Fruit fly (Drosophila melanogaster): Measurements from ENCODE around the gene by.

Gene by

DNA sequence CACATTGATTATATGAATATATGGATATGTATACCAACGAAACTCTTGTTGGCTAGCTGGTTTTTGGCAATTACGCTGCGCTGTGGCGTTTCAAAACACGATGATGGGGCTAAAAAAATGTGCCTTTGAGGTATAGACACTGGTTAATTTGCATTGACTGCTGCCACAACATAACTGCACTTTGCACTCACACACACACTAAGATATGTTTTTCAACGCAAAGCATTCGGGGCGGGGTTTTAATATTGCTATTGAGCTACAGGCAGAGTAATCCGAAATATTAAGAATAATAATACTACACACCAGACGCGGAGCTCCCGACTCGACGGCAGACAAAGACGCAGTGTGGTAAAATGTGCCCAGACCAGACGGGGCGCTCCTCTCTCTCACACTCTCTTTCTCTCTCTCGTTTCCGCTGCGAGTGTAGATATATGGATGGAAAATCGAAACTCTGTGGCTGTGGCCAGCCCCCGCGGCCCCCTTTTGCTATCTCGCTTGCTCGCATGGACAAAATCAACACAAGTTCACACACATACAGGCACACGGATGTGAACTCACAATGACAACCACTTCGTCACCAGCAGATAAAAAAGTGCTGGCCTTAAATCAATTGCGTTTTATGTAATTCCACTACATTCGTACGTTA, 18.3 kb upstream of the by start (continued):
- TF ChIP-seq BtbVII (GFP tag; optimal IDR thresholded peaks at IDR 0.05) (peak; percentile 69), MTF-1 (GFP tag; optimal IDR thresholded peaks at IDR 0.05; ENCODE audit: borderline replicate concordance) (peak; percentile 79), esg (GFP tag; conservative IDR thresholded peaks at IDR 0.05) (no peak), gcm (GFP tag; optimal IDR thresholded peaks at IDR 0.05) (peak; percentile 68), al (GFP tag; IDR thresholded peaks at IDR 0.05) (no peak), Deaf1 (tag; optimal IDR thresholded peaks at IDR 0.05) (peak; percentile 49), CG8089 (GFP tag; optimal IDR thresholded peaks at IDR 0.05) (peak; percentile 32), CTCF (GFP tag; optimal IDR thresholded peaks at IDR 0.05) (peak; percentile 13), Xrp1 (GFP tag; IDR thresholded peaks at IDR 0.05) (no peak), CG13624 (GFP tag; optimal IDR thresholded peaks at IDR 0.05) (peak; percentile 74), Antp (GFP tag; optimal IDR thresholded peaks at IDR 0.05) (peak; percentile 13), tx (GFP tag; optimal IDR thresholded peaks at IDR 0.05) (peak; percentile 6), pb (GFP tag; optimal IDR thresholded peaks at IDR 0.05) (peak; percentile 38), p53 (GFP tag; optimal IDR thresholded peaks at IDR 0.05) (no peak), CG3163 (GFP tag; optimal IDR thresholded peaks at IDR 0.05) (peak; percentile 54), CG18476 (GFP tag; optimal IDR thresholded peaks at IDR 0.05) (peak; percentile 22), CG10366 (GFP tag; IDR thresholded peaks at IDR 0.05) (no peak), bowl (GFP tag; IDR thresholded peaks at IDR 0.05) (no peak), lab (GFP tag; optimal IDR thresholded peaks at IDR 0.05) (peak; percentile 68), CG4282 (GFP tag; optimal IDR thresholded peaks at IDR 0.05) (peak; percentile 18), cwo (GFP tag; optimal IDR thresholded peaks at IDR 0.05) (peak; percentile 13), CG8290 (GFP tag; optimal IDR thresholded peaks at IDR 0.05) (no peak), CG8290 (tag; optimal IDR thresholded peaks at IDR 0.05) (peak; percentile 46 to 73), CG3065 (GFP tag; optimal IDR thresholded peaks at IDR 0.05) (no peak), CG11398 (GFP tag; optimal IDR thresholded peaks at IDR 0.05) (peak; percentile 63), Med (GFP tag) (peak; percentile 91), otp (GFP tag; IDR thresholded peaks at IDR 0.05) (no peak), Sox102F (GFP tag; optimal IDR thresholded peaks at IDR 0.05) (no peak), CG8478 (optimal IDR thresholded peaks at IDR 0.05) (peak; percentile 43), Gug (GFP tag; IDR thresholded peaks at IDR 0.05) (no peak), CG17385 (GFP tag; optimal IDR thresholded peaks at IDR 0.05) (peak; percentile 32), CG9437 (GFP tag; optimal IDR thresholded peaks at IDR 0.05) (peak; percentile 23), dmrt11E (tag; optimal IDR thresholded peaks at IDR 0.05) (no peak), pros (GFP tag; optimal IDR thresholded peaks at IDR 0.05) (peak; percentile 45), CG6683 (GFP tag; optimal IDR thresholded peaks at IDR 0.05) (no peak), Adf1 (GFP tag; IDR thresholded peaks at IDR 0.05) (no peak), CG6813 (GFP tag; optimal IDR thresholded peaks at IDR 0.05) (peak; percentile 85), CG9609 (GFP tag; optimal IDR thresholded peaks at IDR 0.05) (no peak), sim (GFP tag; IDR thresholded peaks at IDR 0.05) (no peak), CG14860 (GFP tag; IDR thresholded peaks at IDR 0.05; ENCODE audit: partially characterized antibody) (no peak), CG18599 (GFP tag; optimal IDR thresholded peaks at IDR 0.05) (peak; percentile 82), CG10543 (GFP tag; optimal IDR thresholded peaks at IDR 0.05) (peak; percentile 94), CG7556 (GFP tag; optimal IDR thresholded peaks at IDR 0.05) (peak; percentile 31), CG7745 (tag; optimal IDR thresholded peaks at IDR 0.05) (no peak), Dip3 (GFP tag; optimal IDR thresholded peaks at IDR 0.05) (no peak), Atf6 (GFP tag; IDR thresholded peaks at IDR 0.05) (no peak), shn (GFP tag; optimal IDR thresholded peaks at IDR 0.05) (peak; percentile 37), en (GFP tag; optimal IDR thresholded peaks at IDR 0.05) (peak; percentile 27), CG18764 (GFP tag; optimal IDR thresholded peaks at IDR 0.05) (no peak), CG18619 (GFP tag; optimal IDR thresholded peaks at IDR 0.05) (peak; percentile 5), CG12744 (GFP tag; optimal IDR thresholded peaks at IDR 0.05) (peak; percentile 38), Sox100B (GFP tag; optimal IDR thresholded peaks at IDR 0.05) (no peak)
